Worm (Caenorhabditis elegans) whole organism, early embryonic: ENCODE measurements around the gene R09A8.1.
"Not testable (repeated sequence)": the region's sequence is repeated elsewhere in the genome, so short reads cannot be mapped to it uniquely, and the experiment has no call there.

Experiments
- B0310.2 ChIP-seq: sonication (generic microtip); optimal IDR thresholded peaks from 2 replicates; lab custom pipeline; 2016; ENCODE audit warnings: mild to moderate bottlenecking, missing genetic modification characterization, missing compliant biosample characterization
- F13C5.2 ChIP-seq: sonication (generic microtip); optimal IDR thresholded peaks from 2 replicates; lab custom pipeline; 2017; ENCODE audit warnings: mild to moderate bottlenecking, missing genetic modification characterization, inconsistent platforms, missing compliant biosample characterization
- aly-1 ChIP-seq: sonication (generic microtip); optimal IDR thresholded peaks from 2 replicates; lab custom pipeline; 2016; ENCODE audit warnings: missing genetic modification characterization, missing compliant biosample characterization
- ama-1 ChIP-seq: fragments of 150-350 bp; optimal IDR thresholded peaks from 2 replicates; lab custom pipeline; 2014
- ceh-13 ChIP-seq: fragments of 200-800 bp; sonication (Bioruptor generic); optimal IDR thresholded peaks from 2 replicates; lab custom pipeline; 2018; ENCODE audit warnings: mild to moderate bottlenecking, missing genetic modification characterization, missing compliant biosample characterization
- ceh-36 ChIP-seq: sonication (generic microtip); optimal IDR thresholded peaks from 2 replicates; lab custom pipeline; 2016; ENCODE audit warnings: missing genetic modification characterization, inconsistent platforms, missing compliant biosample characterization
- ets-7 ChIP-seq: sonication (generic microtip); optimal IDR thresholded peaks from 2 replicates; lab custom pipeline; 2016; ENCODE audit warnings: missing genotype, missing genetic modification characterization, missing compliant biosample characterization
- flt-1 ChIP-seq: fragments of 200-800 bp; sonication (Bioruptor generic); IDR thresholded peaks from 2 replicates; pipeline ENCODE4 v1.3.6; 2022; ENCODE audit warnings: missing genetic modification characterization, missing compliant biosample characterization
- hmbx-1 ChIP-seq: sonication (generic microtip); optimal IDR thresholded peaks from 2 replicates; lab custom pipeline; 2016; ENCODE audit warnings: mild to moderate bottlenecking, missing genetic modification characterization, missing compliant biosample characterization
- hmg-4 ChIP-seq: fragments of 200-800 bp; sonication (Bioruptor generic); optimal IDR thresholded peaks from 2 replicates; lab custom pipeline; 2018; ENCODE audit warnings: mild to moderate bottlenecking, missing genetic modification characterization, missing compliant biosample characterization
- hnd-1 ChIP-seq: sonication (generic microtip); optimal IDR thresholded peaks from 2 replicates; lab custom pipeline; 2016; ENCODE audit warnings: missing genetic modification characterization, missing compliant biosample characterization
- pes-1 ChIP-seq: fragments of 200-800 bp; sonication (Bioruptor generic); IDR thresholded peaks from 2 replicates; pipeline ENCODE4 v1.3.6; 2022; ENCODE audit warnings: missing genetic modification reagents, missing genetic modification characterization, missing compliant biosample characterization
- scrt-1 ChIP-seq: fragments of 200-800 bp; sonication (Bioruptor generic); IDR thresholded peaks from 2 replicates; pipeline ENCODE4 v1.3.6; 2022; ENCODE audit warnings: missing genetic modification characterization, missing compliant biosample characterization
- sea-1 ChIP-seq: fragments of 200-800 bp; sonication (Bioruptor generic); conservative IDR thresholded peaks from 2 replicates; pipeline ENCODE4 v1.3.6; 2022; ENCODE audit warnings: missing genetic modification characterization, missing compliant biosample characterization
- tbx-11 ChIP-seq: fragments of 200-800 bp; sonication (Bioruptor generic); IDR thresholded peaks from 2 replicates; pipeline ENCODE4 v1.3.6; 2022; ENCODE audit warnings: missing genetic modification characterization, missing compliant biosample characterization
- tbx-37 ChIP-seq: fragments of 200-800 bp; sonication (Bioruptor generic); conservative IDR thresholded peaks from 2 replicates; pipeline ENCODE4 v1.3.6; 2022; ENCODE audit warnings: missing genetic modification reagents, missing genetic modification characterization, missing compliant biosample characterization
- tra-4 ChIP-seq: sonication (generic microtip); optimal IDR thresholded peaks from 2 replicates; lab custom pipeline; 2017; ENCODE audit warnings: missing genetic modification characterization, missing compliant biosample characterization

Gene R09A8.1

DNA sequence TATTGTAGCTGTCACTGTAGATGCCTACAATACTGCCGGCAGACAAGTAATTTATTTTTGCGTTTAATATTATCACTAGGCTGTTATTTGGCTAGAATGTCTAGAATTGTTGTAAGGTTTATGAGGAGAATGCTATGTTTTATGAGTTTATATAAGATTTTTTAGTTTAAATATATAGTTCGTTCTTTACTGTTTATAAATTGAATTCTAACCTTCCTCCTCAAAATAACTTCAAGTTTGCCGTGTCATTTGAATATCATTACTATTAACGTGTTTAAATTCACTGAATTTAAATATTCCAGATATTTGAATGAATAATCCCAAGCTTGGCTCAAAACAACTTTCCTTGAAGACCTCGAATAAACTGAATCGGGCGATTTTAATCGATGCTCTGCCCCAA lies at the start of gene R09A8.1:
R09A8.1 (plus strand) TSS at position 301 of the 400 bp plus-strand sequence.
- TF ChIP-seq ama-1; flt-1 (GFP tag; lab: Robert Waterston, UW); ceh-36: not testable (repeated sequence)

DNA sequence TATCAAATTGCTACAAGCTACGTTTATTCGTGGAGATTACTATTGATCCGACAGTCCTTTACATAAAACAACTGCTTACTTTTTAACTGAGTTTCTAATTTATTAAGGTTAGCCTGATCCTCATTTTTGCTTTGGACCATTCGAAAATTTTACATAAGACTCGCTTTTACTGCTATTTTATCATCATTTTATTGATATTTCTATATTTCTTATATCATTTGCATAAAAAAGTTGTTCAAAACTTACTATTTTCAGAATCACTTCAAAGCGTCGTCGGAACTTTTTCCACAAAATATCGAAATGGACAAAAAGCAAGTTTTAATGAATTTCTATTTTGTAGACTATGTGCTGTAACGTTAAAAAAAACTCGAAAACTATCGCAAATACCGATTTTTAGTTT lies 39.1 kb upstream of the R09A8.1 start, which contains the start of gene T24D5.1:
T24D5.1 (plus strand) TSS at position 301 of the 400 bp plus-strand sequence.
- TF ChIP-seq B0310.2 (no peak), ama-1 (no peak), tbx-11 (GFP tag; lab: Robert Waterston, UW) (no peak), hnd-1 (no peak), tbx-37 (GFP tag; lab: Robert Waterston, UW) (no peak), ceh-13 (GFP tag; lab: Kevin White, UChicago) (no peak), hmg-4 (GFP tag; lab: Kevin White, UChicago) (no peak), ets-7 (tag; lab: Kevin White, UChicago) (no peak), sea-1 (GFP tag; lab: Robert Waterston, UW) (no peak)

DNA sequence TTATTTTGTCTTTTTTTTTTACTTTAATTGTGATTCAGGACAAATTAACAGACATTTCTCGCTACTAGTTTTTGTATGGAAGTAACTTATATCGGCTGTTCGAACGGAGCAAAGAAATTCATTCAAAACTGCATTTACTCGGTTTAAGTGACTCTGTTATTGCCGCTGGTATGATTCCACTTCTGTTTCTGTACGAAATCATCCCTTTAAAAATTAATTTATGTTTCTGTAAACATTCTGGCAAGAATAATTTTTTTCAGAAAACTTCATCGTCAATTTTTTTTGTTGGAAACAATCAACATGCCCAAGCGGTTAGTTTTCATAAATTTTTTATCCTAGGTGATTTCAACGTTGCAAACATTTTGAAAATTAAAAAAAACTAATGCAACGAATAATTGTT lies 33.8 kb upstream of the R09A8.1 start, which contains the start of gene T24D5.3:
T24D5.3 (plus strand) TSS at position 301 of the 400 bp plus-strand sequence.
- TF ChIP-seq hmg-4 (GFP tag; lab: Kevin White, UChicago), result no peak
- TF ChIP-seq F13C5.2 (tag; lab: Kevin White, UChicago), result no peak
- no peak for TF ChIP-seq ceh-13 (GFP tag; lab: Kevin White, UChicago)
- no peak for TF ChIP-seq aly-1 (tag; lab: Kevin White, UChicago)
- TF ChIP-seq hnd-1, result no peak
- no peak for TF ChIP-seq B0310.2
- no peak for TF ChIP-seq ets-7 (tag; lab: Kevin White, UChicago)
- no peak for TF ChIP-seq pes-1 (GFP tag; lab: Robert Waterston, UW)
- no peak for TF ChIP-seq sea-1 (GFP tag; lab: Robert Waterston, UW)
- TF ChIP-seq tra-4 (tag; lab: Kevin White, UChicago), result no peak
- no peak for TF ChIP-seq ceh-36
- no peak for TF ChIP-seq flt-1 (GFP tag; lab: Robert Waterston, UW)
- TF ChIP-seq ama-1, result no peak
- no peak for TF ChIP-seq tbx-37 (GFP tag; lab: Robert Waterston, UW)
- TF ChIP-seq scrt-1 (GFP tag; lab: Robert Waterston, UW), result no peak

DNA sequence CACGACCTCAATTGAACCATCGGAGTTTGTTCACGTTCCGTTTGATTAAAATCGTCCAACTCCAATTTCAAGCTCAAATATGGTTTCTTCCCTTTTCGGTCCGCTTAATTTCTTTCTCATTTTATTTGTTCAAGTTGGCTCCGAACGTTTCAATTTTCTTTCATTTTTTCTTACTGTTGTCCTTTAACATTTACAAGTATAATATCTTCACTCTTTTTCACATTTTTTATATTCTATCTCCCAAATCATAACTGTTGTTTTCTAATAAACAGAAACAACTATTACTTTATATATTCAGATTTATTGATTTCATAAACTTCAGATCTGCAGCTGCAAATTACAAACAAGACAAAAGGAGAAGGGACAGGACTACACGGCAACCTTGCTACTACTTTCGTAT lies 30.1 kb upstream of the R09A8.1 start:
- no peak for TF ChIP-seq aly-1 (tag; lab: Kevin White, UChicago)
- no peak for TF ChIP-seq flt-1 (GFP tag; lab: Robert Waterston, UW)
- TF ChIP-seq ceh-13 (GFP tag; lab: Kevin White, UChicago), result no peak
- no peak for TF ChIP-seq ama-1
- no peak for TF ChIP-seq hmbx-1 (tag; lab: Kevin White, UChicago)
- TF ChIP-seq scrt-1 (GFP tag; lab: Robert Waterston, UW), result no peak
- no peak for TF ChIP-seq hnd-1
- no peak for TF ChIP-seq B0310.2
- no peak for TF ChIP-seq pes-1 (GFP tag; lab: Robert Waterston, UW)
- TF ChIP-seq hmg-4 (GFP tag; lab: Kevin White, UChicago), result no peak
- TF ChIP-seq sea-1 (GFP tag; lab: Robert Waterston, UW), result no peak

DNA sequence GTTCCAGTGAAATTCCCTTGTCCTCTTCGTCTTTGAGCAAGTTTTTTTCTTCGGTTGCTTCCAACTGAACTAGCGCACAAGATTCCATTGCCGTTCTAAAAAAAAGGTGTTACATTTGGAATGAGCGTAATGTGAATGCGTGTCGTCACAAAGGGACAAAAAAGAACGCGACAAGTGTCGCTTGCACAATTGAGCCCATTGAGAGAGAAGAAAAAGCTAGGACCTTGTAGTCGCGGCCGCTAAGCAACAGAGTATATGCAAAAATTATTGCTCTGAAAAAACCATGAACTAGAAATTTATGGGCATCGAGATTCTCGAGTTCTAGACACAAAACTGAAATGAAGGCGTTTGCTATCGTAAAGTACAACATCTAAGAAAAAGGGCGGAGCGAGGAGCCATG lies 27.2 kb upstream of the R09A8.1 start, which contains the start of gene T24D5.2:
T24D5.2 (minus strand) TSS at position 101 of the 400 bp plus-strand sequence.
- TF ChIP-seq F13C5.2 (tag; lab: Kevin White, UChicago) (no peak), aly-1 (tag; lab: Kevin White, UChicago) (no peak)

DNA sequence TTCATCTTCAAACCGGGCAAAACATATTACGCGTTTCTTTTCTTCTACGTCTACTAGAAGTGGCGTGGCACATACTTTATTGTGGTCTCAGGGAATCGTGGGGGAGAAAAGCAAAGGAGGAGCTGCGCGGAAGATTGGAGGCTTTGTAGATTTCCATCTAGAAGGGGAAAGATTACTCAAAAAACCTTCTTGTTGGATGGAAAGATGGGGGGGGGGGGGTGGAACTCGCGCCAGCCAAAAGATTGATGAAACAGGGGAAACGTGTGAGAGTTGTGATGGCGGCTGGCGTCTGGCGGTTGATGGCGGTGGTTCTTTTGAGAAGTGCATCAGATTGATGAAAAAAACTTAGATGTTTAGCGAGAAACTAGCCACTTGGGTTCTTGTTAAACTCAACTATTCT lies 24.0 kb upstream of the R09A8.1 start:
- TF ChIP-seq pes-1 (GFP tag; lab: Robert Waterston, UW), result no peak
- no peak for TF ChIP-seq flt-1 (GFP tag; lab: Robert Waterston, UW)
- TF ChIP-seq ceh-36, result no peak
- no peak for TF ChIP-seq hmg-4 (GFP tag; lab: Kevin White, UChicago)
- no peak for TF ChIP-seq tbx-11 (GFP tag; lab: Robert Waterston, UW)

DNA sequence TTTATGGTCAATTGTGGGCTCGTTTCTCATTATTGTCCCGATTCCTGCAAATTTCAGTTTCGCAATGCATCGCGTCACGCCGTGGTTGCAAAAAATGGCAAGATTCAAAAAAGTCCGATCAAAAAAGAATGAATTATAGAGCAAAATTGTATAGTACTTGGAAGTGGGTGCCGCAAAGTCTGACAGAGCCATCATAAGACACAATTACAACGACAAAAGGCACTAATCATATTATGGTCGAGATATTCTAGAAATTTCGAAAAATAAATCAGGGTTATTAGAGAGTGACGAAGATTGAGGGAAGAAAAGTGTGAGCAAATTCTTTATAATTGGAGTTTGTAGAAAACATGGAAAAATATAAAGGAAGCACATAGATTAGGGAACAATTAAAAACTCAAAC lies 18.3 kb upstream of the R09A8.1 start:
- TF ChIP-seq ceh-13 (GFP tag; lab: Kevin White, UChicago) (no peak), ama-1 (no peak), ets-7 (tag; lab: Kevin White, UChicago) (no peak), tbx-37 (GFP tag; lab: Robert Waterston, UW) (no peak), hnd-1 (no peak), hmg-4 (GFP tag; lab: Kevin White, UChicago) (no peak), aly-1 (tag; lab: Kevin White, UChicago) (no peak), scrt-1 (GFP tag; lab: Robert Waterston, UW) (no peak), hmbx-1 (tag; lab: Kevin White, UChicago) (no peak)

DNA sequence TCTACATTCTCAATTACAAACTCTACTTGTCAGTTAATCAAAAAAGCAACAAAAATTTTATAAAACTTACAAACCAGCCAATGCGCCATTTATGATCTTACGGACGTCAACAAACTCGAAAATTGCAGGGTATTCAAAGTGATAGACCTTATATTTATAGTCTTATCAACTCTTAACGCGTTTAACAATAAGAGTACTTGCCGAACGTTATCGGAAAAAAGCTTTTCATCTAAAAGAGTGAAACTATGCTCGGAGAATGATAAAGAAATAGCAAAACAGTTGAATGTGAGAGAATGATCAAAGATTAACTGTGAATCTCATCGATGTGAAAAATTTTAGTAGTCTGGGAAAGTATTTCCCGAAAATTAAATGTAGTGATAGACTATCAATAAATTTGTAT lies 17.6 kb upstream of the R09A8.1 start:
- TF ChIP-seq hmbx-1 (tag; lab: Kevin White, UChicago) (no peak), ceh-36 (no peak), F13C5.2 (tag; lab: Kevin White, UChicago) (no peak)

DNA sequence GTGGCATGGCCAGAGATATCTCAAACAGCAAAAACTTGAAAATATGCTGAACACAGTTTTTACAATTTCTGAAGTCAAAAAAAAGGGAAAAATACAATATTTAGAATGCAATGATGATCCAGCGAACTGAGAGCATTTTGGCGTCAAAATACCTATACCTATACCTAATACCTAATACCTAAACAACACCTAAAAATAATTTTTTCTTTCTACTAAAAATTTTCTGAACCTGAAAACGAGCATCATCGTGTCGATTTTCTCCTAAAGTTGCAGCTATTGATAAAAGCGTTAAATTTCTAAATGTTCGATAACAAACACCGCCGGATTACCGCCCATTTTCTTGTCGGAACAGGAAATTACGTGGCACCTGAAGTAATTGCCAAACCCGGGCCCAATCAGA lies 16.7 kb upstream of the R09A8.1 start, which contains the start of gene T24D5.4:
T24D5.4 (plus strand) TSS at position 301 of the 400 bp plus-strand sequence.
- TF ChIP-seq F13C5.2 (tag; lab: Kevin White, UChicago) (no peak), pes-1 (GFP tag; lab: Robert Waterston, UW) (no peak), flt-1 (GFP tag; lab: Robert Waterston, UW) (no peak), tra-4 (tag; lab: Kevin White, UChicago) (no peak)
